Worm (Caenorhabditis elegans) whole organism, young adult: ENCODE results near the gene B0507.2.

ENCODE experiments used
- B0019.2 ChIP-seq: fragments of 200-800 bp; sonication (Bioruptor generic); conservative IDR thresholded peaks from 2 replicates; pipeline ENCODE4 v1.3.6; 2022; ENCODE audit warnings: missing genetic modification reagents, missing genetic modification characterization, missing compliant biosample characterization
- C17E4.6 ChIP-seq: fragments of 200-800 bp; sonication (Bioruptor generic); IDR thresholded peaks from 2 replicates; pipeline ENCODE4 v1.3.6; 2022; ENCODE audit warnings: missing genetic modification reagents, missing genetic modification characterization, missing compliant biosample characterization
- F33H1.4 ChIP-seq: fragments of 200-800 bp; sonication (Bioruptor generic); IDR thresholded peaks from 2 replicates; pipeline ENCODE4 v1.3.6; 2022; ENCODE audit warnings: missing genetic modification reagents, missing genetic modification characterization, missing compliant biosample characterization
- F37B4.10 ChIP-seq: fragments of 200-800 bp; sonication (Bioruptor generic); IDR thresholded peaks from 2 replicates; pipeline ENCODE4 v1.3.6; 2022; ENCODE audit warnings: missing genetic modification characterization, missing compliant biosample characterization
- F52B5.7 ChIP-seq: sonication (generic microtip); optimal IDR thresholded peaks from 2 replicates; lab custom pipeline; 2016; ENCODE audit warnings: mild to moderate bottlenecking, missing genetic modification characterization, missing compliant biosample characterization
- T07F8.4 ChIP-seq: sonication (generic microtip); optimal IDR thresholded peaks from 2 replicates; lab custom pipeline; 2016; ENCODE audit warnings: mild to moderate bottlenecking, missing genetic modification characterization, moderate library complexity, missing compliant biosample characterization
- Y53F4B.3 ChIP-seq: fragments of 200-800 bp; sonication (Bioruptor generic); IDR thresholded peaks from 2 replicates; pipeline ENCODE4 v1.3.6; 2022; ENCODE audit warnings: missing genetic modification reagents, missing genetic modification characterization, missing compliant biosample characterization
- Y79H2A.3 ChIP-seq: fragments of 200-800 bp; sonication (Bioruptor generic); conservative IDR thresholded peaks from 2 replicates; pipeline ENCODE4 v1.3.6; 2022; ENCODE audit warnings: missing genetic modification reagents, missing genetic modification characterization, missing compliant biosample characterization
- atf-7 ChIP-seq: sonication (generic microtip); optimal IDR thresholded peaks from 2 replicates; lab custom pipeline; 2017; ENCODE audit warnings: mild to moderate bottlenecking, missing genetic modification characterization, missing compliant biosample characterization
- ccch-3 ChIP-seq: fragments of 200-800 bp; sonication (Bioruptor generic); optimal IDR thresholded peaks from 2 replicates; lab custom pipeline; 2018; ENCODE audit warnings: mild to moderate bottlenecking, missing genetic modification characterization, missing compliant biosample characterization
- cebp-2 ChIP-seq: fragments of 200-800 bp; sonication (Bioruptor generic); IDR thresholded peaks from 2 replicates; pipeline ENCODE4 v1.3.6; 2022; ENCODE audit warnings: missing genetic modification characterization, missing compliant biosample characterization
- ceh-100 ChIP-seq: fragments of 200-800 bp; sonication (Bioruptor generic); IDR thresholded peaks from 2 replicates; pipeline ENCODE4 v1.3.6; 2022; ENCODE audit warnings: missing genetic modification reagents, missing genetic modification characterization, missing compliant biosample characterization
- ceh-79 ChIP-seq: sonication (generic microtip); optimal IDR thresholded peaks from 2 replicates; lab custom pipeline; 2017; ENCODE audit warnings: mild to moderate bottlenecking, missing genetic modification characterization, missing compliant biosample characterization
- chd-7 ChIP-seq: sonication (generic microtip); optimal IDR thresholded peaks from 2 replicates; lab custom pipeline; 2016; ENCODE audit warnings: mild to moderate bottlenecking, missing genetic modification characterization, moderate library complexity, missing compliant biosample characterization
- die-1 ChIP-seq: sonication (generic microtip); optimal IDR thresholded peaks from 2 replicates; lab custom pipeline; 2016; ENCODE audit warnings: missing genotype, mild to moderate bottlenecking, missing genetic modification characterization, missing compliant biosample characterization
- dpl-1 ChIP-seq: fragments of 150-350 bp; optimal IDR thresholded peaks from 2 replicates; lab custom pipeline; 2014; ENCODE audit warnings: missing biosample characterization, missing genetic modification reagents, missing genetic modification characterization
- ets-4 ChIP-seq: fragments of 200-800 bp; sonication (Bioruptor generic); optimal IDR thresholded peaks from 2 replicates; lab custom pipeline; 2018; ENCODE audit warnings: mild to moderate bottlenecking, missing genetic modification characterization, missing compliant biosample characterization
- madf-10 ChIP-seq: sonication (generic microtip); optimal IDR thresholded peaks from 2 replicates; lab custom pipeline; 2016; ENCODE audit warnings: mild to moderate bottlenecking, missing genetic modification characterization, missing compliant biosample characterization
- madf-6 ChIP-seq: fragments of 200-800 bp; sonication (Bioruptor generic); IDR thresholded peaks from 2 replicates; pipeline ENCODE4 v1.3.6; 2022; ENCODE audit warnings: missing genetic modification reagents, missing genetic modification characterization, missing compliant biosample characterization
- madf-8 ChIP-seq: fragments of 200-800 bp; sonication (Bioruptor generic); conservative IDR thresholded peaks from 2 replicates; pipeline ENCODE4 v1.3.6; 2022; ENCODE audit warnings: missing genetic modification reagents, missing genetic modification characterization, missing compliant biosample characterization
- nhr-80 ChIP-seq: sonication (generic microtip); optimal IDR thresholded peaks from 2 replicates; lab custom pipeline; 2016; ENCODE audit warnings: missing genetic modification characterization, missing compliant biosample characterization
- nhr-90 ChIP-seq: sonication (generic microtip); optimal IDR thresholded peaks from 2 replicates; lab custom pipeline; 2016; ENCODE audit warnings: missing genotype, mild to moderate bottlenecking, missing genetic modification characterization, missing compliant biosample characterization
- ztf-22 ChIP-seq: fragments of 200-800 bp; sonication (Bioruptor generic); optimal IDR thresholded peaks from 2 replicates; lab custom pipeline; 2018; ENCODE audit warnings: mild to moderate bottlenecking, missing genetic modification characterization, moderate library complexity, missing compliant biosample characterization
- ztf-25 ChIP-seq: fragments of 200-800 bp; sonication (Bioruptor generic); IDR thresholded peaks from 2 replicates; pipeline ENCODE4 v1.3.6; 2022; ENCODE audit warnings: missing genetic modification reagents, missing genetic modification characterization, missing compliant biosample characterization
- ztf-26 ChIP-seq: sonication (generic microtip); optimal IDR thresholded peaks from 2 replicates; lab custom pipeline; 2017; ENCODE audit warnings: missing genetic modification characterization, missing compliant biosample characterization
- ztf-3 ChIP-seq: fragments of 200-800 bp; sonication (Bioruptor generic); optimal IDR thresholded peaks from 2 replicates; lab custom pipeline; 2018; ENCODE audit warnings: mild to moderate bottlenecking, missing genetic modification characterization, missing compliant biosample characterization

B0507.2 gene

DNA sequence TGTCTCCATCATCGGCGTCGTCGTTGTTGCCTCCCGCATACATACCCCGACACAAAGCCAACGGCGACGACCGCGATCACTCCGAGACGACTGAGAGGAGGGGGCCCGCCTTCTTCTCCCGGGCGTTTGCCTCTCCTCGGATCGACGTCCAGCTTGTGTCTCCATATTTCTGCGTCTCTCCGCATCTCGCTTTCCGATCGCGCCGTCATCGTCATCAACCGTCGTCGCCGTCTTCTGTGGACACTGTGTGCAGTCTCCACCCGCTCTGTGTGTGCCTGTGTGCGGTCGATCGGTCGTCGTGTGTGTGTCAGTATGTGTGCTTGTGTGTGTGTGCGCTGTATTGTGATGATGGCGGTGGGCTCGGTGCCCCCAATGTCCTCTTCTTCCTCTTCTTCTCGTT, 11.4 kb downstream of the B0507.2 start (continued):
- TF ChIP-seq dpl-1 (GFP tag; lab: Kevin White, UChicago) (no peak), madf-10 (no peak)

DNA sequence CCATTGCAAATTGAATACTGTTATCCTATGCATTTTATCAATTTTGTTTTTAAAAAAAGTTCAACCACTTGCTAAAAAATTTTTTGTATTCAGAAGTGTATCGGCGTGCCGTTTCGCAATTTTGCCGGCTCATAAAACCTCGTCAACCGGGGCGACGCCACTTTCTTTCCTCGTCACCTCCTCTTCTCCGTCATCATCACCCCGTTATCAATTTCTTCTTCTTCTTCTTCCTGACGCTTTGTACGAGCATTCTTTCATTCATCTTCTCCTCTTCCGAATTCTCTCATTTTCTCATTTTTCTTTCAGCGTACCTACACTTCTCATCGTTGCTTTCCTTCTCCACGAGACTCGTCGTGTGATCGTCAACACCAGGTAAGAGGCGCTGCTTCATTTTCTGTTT, 12.1 kb downstream of the B0507.2 start, which contains the start of gene sup-37:
sup-37 (plus strand) TSS at position 301 of the 400 bp plus-strand sequence.
- TF ChIP-seq atf-7 (no peak), ztf-25 (GFP tag; lab: Robert Waterston, UW) (no peak), nhr-80 (tag; lab: Kevin White, UChicago) (no peak), ztf-3 (GFP tag; lab: Kevin White, UChicago) (no peak), B0019.2 (GFP tag; lab: Robert Waterston, UW) (no peak), chd-7 (tag; lab: Kevin White, UChicago) (no peak)

DNA sequence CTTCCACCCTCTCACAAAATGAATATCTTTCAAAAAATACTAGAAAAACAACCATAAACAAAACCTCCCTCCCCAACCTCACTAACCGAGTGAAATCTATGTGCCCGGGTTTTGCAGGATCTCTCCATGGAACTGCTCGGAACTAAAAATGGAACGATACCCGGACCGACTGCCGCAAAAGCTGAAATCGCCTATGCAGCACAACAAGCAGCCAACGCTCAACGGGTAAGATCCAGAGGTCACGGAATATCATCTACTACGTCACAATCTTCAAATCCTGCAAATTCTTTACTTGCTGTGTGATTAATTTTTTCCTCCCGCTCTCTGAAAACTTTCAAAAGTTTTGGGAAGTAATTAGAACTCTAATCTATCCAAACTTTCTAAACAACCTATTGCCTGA, 15.2 kb downstream of the B0507.2 start:
- no peak for TF ChIP-seq madf-10
- TF ChIP-seq F37B4.10 (GFP tag; lab: Robert Waterston, UW) = no peak

DNA sequence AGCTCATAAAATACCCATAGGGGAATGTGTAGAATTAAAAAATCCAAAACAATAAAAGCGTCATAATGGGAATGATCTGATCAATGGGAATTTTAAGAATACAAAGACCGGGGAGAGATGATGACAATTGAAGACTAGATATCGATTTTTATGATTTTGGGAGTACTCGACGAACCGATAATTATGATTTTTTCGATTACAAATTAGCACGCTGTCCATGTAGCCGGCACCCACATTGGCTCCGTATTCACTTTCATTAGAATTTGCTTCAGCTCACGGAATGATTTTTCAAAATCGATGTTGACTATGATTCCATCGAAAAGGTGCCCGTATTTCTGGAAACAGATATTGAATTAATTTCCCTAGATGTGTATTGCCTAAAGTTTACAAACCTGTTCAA, 18.7 kb downstream of the B0507.2 start:
- no peak for TF ChIP-seq ztf-22 (GFP tag; lab: Kevin White, UChicago)

DNA sequence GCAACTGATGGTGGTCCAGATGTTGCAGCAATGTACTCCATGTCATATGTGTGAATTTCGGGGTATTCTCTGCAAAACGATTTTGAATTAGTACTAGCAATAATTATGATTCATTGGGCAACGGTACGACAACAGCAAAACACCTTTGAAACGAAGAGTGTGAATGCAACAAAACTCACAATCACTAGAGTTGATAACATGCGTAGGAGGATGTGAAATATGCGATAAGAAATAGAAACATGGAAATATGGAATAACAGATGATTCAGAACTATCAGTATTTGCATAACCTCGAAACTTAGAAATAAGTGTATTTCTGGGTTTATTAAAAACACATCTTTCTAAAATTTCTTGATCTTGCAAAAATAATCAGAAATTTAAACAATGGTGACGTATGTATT, 21.4 kb downstream of the B0507.2 start:
- TF ChIP-seq nhr-80 (tag; lab: Kevin White, UChicago) (peak; percentile 4), F52B5.7 (tag; lab: Kevin White, UChicago) (no peak)
- TF ChIP-seq, all 124 proteins: peak for 1

DNA sequence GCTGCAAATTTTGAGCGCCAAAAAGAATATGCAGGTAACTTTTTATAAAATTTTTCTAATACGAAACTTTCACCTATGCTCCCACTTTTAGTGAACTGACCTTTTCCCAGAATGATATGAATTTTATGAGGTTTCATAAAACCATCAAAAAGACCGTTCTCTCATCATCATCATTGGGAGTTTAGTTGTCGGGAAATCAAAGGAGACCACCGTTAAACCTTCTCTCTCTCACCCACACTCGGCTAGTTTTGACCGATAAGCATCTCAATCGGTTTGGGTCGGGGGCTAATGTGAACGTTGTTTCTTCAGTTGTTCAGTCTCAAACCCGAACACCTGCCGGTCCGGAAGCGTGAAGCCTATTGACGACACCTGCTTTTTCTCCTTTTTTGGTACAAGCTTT, 22.1 kb downstream of the B0507.2 start:
- TF ChIP-seq nhr-80 (tag; lab: Kevin White, UChicago) (peak; percentile 52), die-1 (tag; lab: Kevin White, UChicago) (no peak), Y53F4B.3 (GFP tag; lab: Robert Waterston, UW) (no peak), ztf-26 (no peak)
- TF ChIP-seq, all 124 proteins: peak for 1

DNA sequence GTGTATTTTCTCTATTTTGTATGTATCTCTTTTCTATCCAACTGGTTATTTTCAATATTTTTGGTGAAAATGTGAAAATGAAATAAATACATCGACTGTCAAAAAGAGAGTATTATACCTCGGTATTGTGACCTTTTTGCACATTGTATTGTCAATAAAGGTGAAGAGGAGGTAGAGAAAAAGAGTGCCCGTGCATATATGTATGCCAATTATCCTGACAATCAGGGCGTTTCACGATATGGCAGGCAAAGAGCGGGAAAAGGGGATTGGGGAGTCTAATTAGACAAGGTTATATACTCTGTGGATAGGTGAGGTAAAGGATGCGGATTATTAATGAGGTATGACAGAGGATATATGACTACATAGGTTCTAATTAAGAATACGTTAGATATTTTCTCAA, 22.8 kb downstream of the B0507.2 start:
- TF ChIP-seq madf-8 (GFP tag; lab: Robert Waterston, UW) (no peak), cebp-2 (GFP tag; lab: Robert Waterston, UW) (no peak)

DNA sequence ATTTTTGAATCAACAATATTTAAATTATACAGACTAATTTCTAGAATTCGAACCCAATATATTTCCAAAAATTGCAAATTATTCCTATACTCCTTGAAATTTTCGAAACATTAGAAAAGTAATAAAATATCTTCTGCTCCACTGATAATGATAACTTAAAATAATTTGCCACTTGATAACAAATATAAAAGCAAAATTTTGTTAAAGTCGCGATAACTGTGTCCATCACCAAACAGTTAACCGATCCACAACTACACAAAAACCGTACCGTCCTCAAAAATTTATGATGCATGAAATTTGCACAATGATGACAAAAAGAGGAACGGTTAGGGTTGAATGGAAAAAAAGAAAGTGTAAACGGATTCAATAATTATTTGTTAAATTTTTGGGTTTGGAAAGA, 24.3 kb downstream of the B0507.2 start:
- TF ChIP-seq nhr-90 (tag; lab: Kevin White, UChicago) (no peak), Y79H2A.3 (GFP tag; lab: Robert Waterston, UW) (no peak), T07F8.4 (tag; lab: Kevin White, UChicago) (no peak), ets-4 (GFP tag; lab: Kevin White, UChicago) (no peak), ccch-3 (GFP tag; lab: Kevin White, UChicago) (no peak), madf-6 (no peak), ceh-100 (GFP tag; lab: Robert Waterston, UW) (no peak), C17E4.6 (no peak), F33H1.4 (GFP tag; lab: Robert Waterston, UW) (no peak)
- TF ChIP-seq, all 124 proteins: peak for 0

DNA sequence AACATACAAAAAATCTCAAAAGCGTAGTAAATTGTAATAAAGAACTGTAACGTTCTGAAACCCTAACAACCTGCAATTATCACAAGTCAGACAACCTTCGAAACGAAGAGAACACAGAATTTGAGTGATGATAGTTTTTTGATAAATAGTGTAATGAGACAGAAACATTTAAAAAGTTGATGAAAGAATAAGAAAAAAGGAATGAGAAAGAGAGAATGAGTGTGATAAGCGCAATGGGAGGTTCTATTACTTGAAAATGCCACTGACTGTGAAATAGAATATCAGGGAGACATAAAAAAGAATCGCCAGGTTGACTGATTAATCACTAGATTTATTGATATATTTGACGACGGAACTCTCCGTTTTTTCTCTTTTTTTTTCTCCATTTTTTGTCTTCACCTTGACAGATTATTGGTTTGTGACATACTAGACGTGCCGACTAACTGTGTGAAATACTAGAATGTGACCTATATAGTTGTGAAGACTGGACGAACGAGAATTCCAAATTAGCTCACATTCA, 25.2 kb downstream of the B0507.2 start:
- no peak for TF ChIP-seq ceh-79
